Worm (Caenorhabditis elegans) whole organism, young adult: Measurements from ENCODE around the gene Y57G11C.8.

Experiments used
- C06A6.2 ChIP-seq: fragments of 200-800 bp; sonication (Bioruptor generic); conservative IDR thresholded peaks from 2 replicates; pipeline ENCODE4 v1.3.6; 2022; ENCODE audit warnings: missing genetic modification characterization, missing compliant biosample characterization
- die-1 ChIP-seq: sonication (generic microtip); optimal IDR thresholded peaks from 2 replicates; lab custom pipeline; 2016; ENCODE audit warnings: missing genotype, mild to moderate bottlenecking, missing genetic modification characterization, missing compliant biosample characterization
- sdz-38 ChIP-seq: sonication (generic microtip); optimal IDR thresholded peaks from 2 replicates; lab custom pipeline; 2016; ENCODE audit warnings: missing genotype, missing genetic modification characterization, missing compliant biosample characterization
- unc-62 ChIP-seq: fragments of 150-350 bp; optimal IDR thresholded peaks from 2 replicates; lab custom pipeline; 2014; ENCODE audit warnings: missing biosample characterization, missing genetic modification reagents, missing genetic modification characterization

DNA sequence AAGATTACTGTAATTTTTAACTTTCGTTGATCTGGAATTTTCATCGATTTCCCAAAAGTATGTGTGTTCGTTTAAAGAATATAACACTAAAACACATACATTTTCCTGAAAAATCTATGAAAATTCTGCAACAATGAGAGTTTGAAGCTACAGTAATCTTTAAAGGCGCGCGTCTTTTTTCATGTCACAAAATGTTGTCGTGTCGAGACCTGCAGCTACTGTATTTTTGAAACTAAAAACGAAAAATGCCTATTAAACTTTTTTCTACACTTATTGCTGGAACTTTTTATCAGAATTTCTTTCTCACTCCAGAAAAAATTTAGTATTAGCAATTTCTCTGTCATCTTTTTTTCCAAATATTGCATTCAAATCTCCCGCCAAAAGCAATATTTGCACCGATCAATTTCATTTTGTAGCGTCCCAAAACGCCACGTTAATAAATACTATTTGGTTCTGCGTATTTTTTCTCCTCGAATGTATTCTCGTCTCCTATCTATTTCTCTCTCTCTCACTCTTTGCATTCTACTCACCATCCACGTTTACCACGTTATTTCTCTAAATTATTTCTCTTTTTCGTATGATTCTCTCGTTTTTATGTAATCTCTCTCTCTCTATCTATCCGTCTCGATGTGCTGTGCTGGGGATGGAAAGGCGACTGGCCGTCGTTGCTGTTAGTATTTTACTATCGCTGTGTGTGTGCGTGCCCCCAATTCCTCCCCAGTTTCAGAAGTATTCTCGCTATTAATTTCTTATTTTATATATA lies 4.9 kb downstream of the Y57G11C.8 start, which contains the start of gene melo-1:
- TF ChIP-seq sdz-38 (tag; lab: Kevin White, UChicago) (no peak), C06A6.2 (GFP tag; lab: Robert Waterston, UW) (no peak), unc-62 (GFP tag; lab: Kevin White, UChicago) (no peak), die-1 (tag; lab: Kevin White, UChicago) (no peak)
